Fruit fly (Drosophila melanogaster) S2 (cell line): ENCODE data around the gene CG31639.

Source experiments
- CG8478 ChIP-seq: fragments of >200 bp; optimal IDR thresholded peaks from 2 replicates; lab custom pipeline; 2018
- CTCF ChIP-seq, 2 experiments: fragments of >200 bp; optimal IDR thresholded peaks; 2 replicates each; lab custom pipeline; 2018

DNA sequence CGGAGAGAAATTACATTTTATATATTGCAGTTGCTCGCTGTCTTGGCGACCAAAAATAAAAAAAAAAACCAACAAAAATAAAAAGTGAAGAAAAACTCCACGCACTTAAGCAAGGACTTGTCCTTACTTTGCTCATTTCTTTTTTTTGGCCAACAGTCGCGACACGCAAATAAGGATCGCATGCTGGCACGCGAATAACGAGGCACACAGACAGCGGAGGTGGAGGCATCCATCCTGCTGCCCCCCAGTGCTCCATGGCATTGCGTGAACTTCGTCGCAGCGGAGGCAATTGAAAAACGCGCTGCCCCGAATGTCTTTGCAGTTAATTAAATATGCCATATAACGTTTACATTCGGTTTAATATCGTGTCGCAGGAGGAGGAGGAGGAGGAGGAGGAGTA is 44.6 kb upstream of the CG31639 start:
- TF ChIP-seq CTCF (optimal IDR thresholded peaks at IDR 0.05; lab: Kevin White, UChicago) (no peak), CG8478 (no peak)
